Fruit fly (Drosophila melanogaster) S2 (cell line): ENCODE results near the gene hook.

Experiments
- CG8478 ChIP-seq: fragments of >200 bp; optimal IDR thresholded peaks from 2 replicates; lab custom pipeline; 2018
- CTCF ChIP-seq, 2 experiments: fragments of >200 bp; optimal IDR thresholded peaks; 2 replicates each; lab custom pipeline; 2018

DNA sequence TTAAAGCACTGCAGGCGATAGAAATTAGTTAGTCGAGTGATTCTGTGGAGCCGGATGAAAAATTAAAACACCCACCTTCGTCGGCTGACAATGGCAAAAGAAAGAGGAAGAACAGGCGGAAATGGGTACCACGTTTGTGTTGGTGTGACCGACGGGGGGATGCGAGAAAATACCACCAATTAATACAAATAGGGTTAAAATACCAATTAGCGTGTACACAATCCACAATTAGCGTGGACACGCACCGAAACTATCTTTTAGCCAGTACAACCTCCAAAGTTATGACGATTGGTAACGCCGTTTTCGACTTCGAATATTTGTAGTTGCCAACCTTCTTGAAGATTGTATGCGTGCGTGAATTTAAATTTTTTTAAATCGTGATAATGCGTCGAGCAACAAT lies 24.2 kb downstream of the hook start, which contains the start of gene RpL30:
- TF ChIP-seq CG8478 (lab: Kevin White, UChicago) (no peak), CTCF (optimal IDR thresholded peaks at IDR 0.05; lab: Kevin White, UChicago) (peak; percentile 75 to 83)
